Fruit fly (Drosophila melanogaster) whole organism, embryonic: Measurements from ENCODE around the gene CG6040.

ENCODE experiments used
- ATbp ChIP-seq: fragments of 200-800 bp; sonication (Bioruptor generic); optimal IDR thresholded peaks from 2 replicates; lab custom pipeline; 2017; ENCODE audit warnings: missing biosample characterization, mild to moderate bottlenecking, missing genetic modification characterization, missing genetic modification reagents
- Ada2b ChIP-seq: fragments of 200-800 bp; sonication (Bioruptor generic); IDR thresholded peaks from 2 replicates; pipeline ENCODE4 v1.3.6; 2022; ENCODE audit warnings: missing biosample characterization, missing genetic modification characterization
- B-H1 ChIP-seq: fragments of 200-800 bp; sonication (Bioruptor generic); IDR thresholded peaks from 3 replicates; pipeline ENCODE4 v1.3.6; 2022; ENCODE audit warnings: missing biosample characterization, missing genetic modification characterization
- BtbVII ChIP-seq: fragments of 200-800 bp; sonication (Bioruptor generic); optimal IDR thresholded peaks from 3 replicates; lab custom pipeline; 2017; ENCODE audit warnings: missing biosample characterization, mild to moderate bottlenecking, missing genetic modification characterization
- CG10979 ChIP-seq: fragments of 200-800 bp; sonication (Bioruptor generic); optimal IDR thresholded peaks from 2 replicates; lab custom pipeline; 2018; ENCODE audit warnings: missing biosample characterization, mild to moderate bottlenecking, missing genetic modification characterization, moderate library complexity
- CG11504 ChIP-seq: fragments of 200-800 bp; sonication (Bioruptor generic); optimal IDR thresholded peaks from 3 replicates; lab custom pipeline; 2019; ENCODE audit warnings: missing biosample characterization, mild to moderate bottlenecking, missing genetic modification characterization, moderate library complexity
- CG11696 ChIP-seq: fragments of 200-800 bp; sonication (Bioruptor generic); IDR thresholded peaks from 2 replicates; pipeline ENCODE4 v1.3.6; 2022; ENCODE audit warnings: missing biosample characterization, missing genetic modification characterization
- CG12071 ChIP-seq: fragments of 200-800 bp; sonication (Bioruptor generic); optimal IDR thresholded peaks from 3 replicates; lab custom pipeline; 2018; ENCODE audit warnings: missing biosample characterization, mild to moderate bottlenecking, missing genetic modification characterization
- CG12219 ChIP-seq: fragments of 200-800 bp; sonication (Bioruptor generic); optimal IDR thresholded peaks from 3 replicates; lab custom pipeline; 2018; ENCODE audit warnings: missing biosample characterization, mild to moderate bottlenecking, missing genetic modification characterization
- CG17359 ChIP-seq: fragments of 200-800 bp; sonication (Bioruptor generic); optimal IDR thresholded peaks from 3 replicates; lab custom pipeline; 2018; ENCODE audit warnings: missing biosample characterization, mild to moderate bottlenecking, missing genetic modification characterization, moderate library complexity
- CG17361 ChIP-seq: fragments of 200-800 bp; sonication (Bioruptor generic); IDR thresholded peaks from 3 replicates; pipeline ENCODE4 v1.3.6; 2022; ENCODE audit warnings: missing biosample characterization, missing genetic modification characterization
- CG18262 ChIP-seq: fragments of 200-800 bp; optimal IDR thresholded peaks from 3 replicates; lab custom pipeline; 2019; ENCODE audit warnings: missing biosample characterization, mild to moderate bottlenecking, missing genetic modification characterization, moderate library complexity
- CG2678 ChIP-seq: fragments of 200-800 bp; sonication (Bioruptor generic); optimal IDR thresholded peaks from 3 replicates; lab custom pipeline; 2019; ENCODE audit warnings: missing biosample characterization, mild to moderate bottlenecking, missing genetic modification characterization, moderate library complexity
- CG2712 ChIP-seq: fragments of 200-800 bp; optimal IDR thresholded peaks from 3 replicates; lab custom pipeline; 2019; ENCODE audit warnings: missing biosample characterization, mild to moderate bottlenecking, missing genetic modification characterization, moderate library complexity
- CG31365 ChIP-seq: fragments of 200-800 bp; sonication (Bioruptor generic); optimal IDR thresholded peaks from 2 replicates; lab custom pipeline; 2018; ENCODE audit warnings: missing biosample characterization, mild to moderate bottlenecking, missing genetic modification characterization
- CG31441 ChIP-seq: fragments of 200-800 bp; sonication (Bioruptor generic); IDR thresholded peaks from 2 replicates; pipeline ENCODE4 v1.3.6; 2022; ENCODE audit warnings: missing biosample characterization, missing genetic modification characterization
- CG33557 ChIP-seq: fragments of 200-800 bp; sonication (Bioruptor generic); optimal IDR thresholded peaks from 2 replicates; lab custom pipeline; 2019; ENCODE audit warnings: missing biosample characterization, mild to moderate bottlenecking, missing genetic modification characterization, moderate library complexity
- CG43689 ChIP-seq: fragments of 200-800 bp; sonication (Bioruptor generic); IDR thresholded peaks from 2 replicates; pipeline ENCODE4 v1.3.6; 2022; ENCODE audit warnings: missing biosample characterization, missing genetic modification characterization
- CG4730 ChIP-seq: fragments of 200-800 bp; sonication (Bioruptor generic); IDR thresholded peaks from 2 replicates; pipeline ENCODE4 v1.3.6; 2022; ENCODE audit warnings: missing biosample characterization, missing genetic modification characterization
- CG5245 ChIP-seq: fragments of 200-800 bp; sonication (Bioruptor generic); optimal IDR thresholded peaks from 3 replicates; lab custom pipeline; 2016; ENCODE audit warnings: missing biosample characterization, missing genetic modification characterization
- CG6272 ChIP-seq: fragments of 200-800 bp; sonication (Bioruptor generic); IDR thresholded peaks from 2 replicates; pipeline ENCODE4 v1.3.6; 2022; ENCODE audit warnings: missing biosample characterization, missing genetic modification characterization
- CG7745 ChIP-seq: fragments of 200-800 bp; sonication (Bioruptor generic); optimal IDR thresholded peaks from 2 replicates; lab custom pipeline; 2018; ENCODE audit warnings: missing biosample characterization, mild to moderate bottlenecking, missing genetic modification characterization, moderate library complexity
- CG7839 ChIP-seq: fragments of 200-800 bp; sonication (Bioruptor generic); optimal IDR thresholded peaks from 3 replicates; lab custom pipeline; 2018; ENCODE audit warnings: missing biosample characterization, mild to moderate bottlenecking, missing genetic modification characterization, moderate library complexity
- CG7928 ChIP-seq: fragments of 200-800 bp; sonication (Bioruptor generic); optimal IDR thresholded peaks from 2 replicates; lab custom pipeline; 2017; ENCODE audit warnings: missing biosample characterization, mild to moderate bottlenecking, missing genetic modification characterization
- Dad ChIP-seq: fragments of 200-800 bp; sonication (Bioruptor generic); optimal IDR thresholded peaks from 3 replicates; lab custom pipeline; 2016; ENCODE audit warnings: missing biosample characterization, missing genetic modification characterization
- H2.0 ChIP-seq: fragments of 200-800 bp; sonication (Bioruptor generic); IDR thresholded peaks from 2 replicates; pipeline ENCODE4 v1.3.6; 2022; ENCODE audit warnings: missing biosample characterization, missing genetic modification characterization
- Hr3 ChIP-seq: fragments of 200-800 bp; sonication (Bioruptor generic); optimal IDR thresholded peaks from 3 replicates; lab custom pipeline; 2016; ENCODE audit warnings: missing biosample characterization, missing genetic modification characterization
- Sox100B ChIP-seq: fragments of 200-800 bp; sonication (Bioruptor generic); optimal IDR thresholded peaks from 3 replicates; lab custom pipeline; 2018; ENCODE audit warnings: missing biosample characterization, mild to moderate bottlenecking, missing genetic modification characterization
- Ssrp ChIP-seq: fragments of 200-800 bp; sonication (Bioruptor generic); optimal IDR thresholded peaks from 2 replicates; lab custom pipeline; 2018; ENCODE audit warnings: missing biosample characterization, mild to moderate bottlenecking, missing genetic modification characterization, moderate library complexity
- Stat92E ChIP-seq, 3 experiments: fragments of >200 bp in 2 of 3; fragments of 200-800 bp in 1 of 3; sonication (Bioruptor generic) in 1 of 3; optimal IDR thresholded peaks; 2 replicates each; lab custom pipeline; 2017 to 2019; ENCODE audit warnings: missing biosample characterization in 3 of 3, missing genetic modification characterization in 3 of 3, mild to moderate bottlenecking in 1 of 3, moderate library complexity in 1 of 3
- bab2 ChIP-seq: fragments of 200-800 bp; sonication (Bioruptor generic); optimal IDR thresholded peaks from 2 replicates; lab custom pipeline; 2016; ENCODE audit warnings: missing biosample characterization, missing genetic modification characterization
- bcd ChIP-seq: fragments of 200-800 bp; sonication (Bioruptor generic); optimal IDR thresholded peaks from 2 replicates; lab custom pipeline; 2017; ENCODE audit warnings: missing biosample characterization, mild to moderate bottlenecking, missing genetic modification characterization
- bsh ChIP-seq, 2 experiments: fragments of 200-800 bp; sonication (Bioruptor generic); optimal IDR thresholded peaks; 2 replicates each; lab custom pipeline; 2017 to 2018; ENCODE audit warnings: mild to moderate bottlenecking in 2 of 2, missing biosample characterization in 2 of 2, missing genetic modification characterization in 2 of 2, moderate library complexity in 1 of 2
- chm ChIP-seq: fragments of 200-800 bp; sonication (Bioruptor generic); IDR thresholded peaks from 2 replicates; pipeline ENCODE4 v1.3.6; 2022; ENCODE audit warnings: missing biosample characterization, missing genetic modification characterization
- ci ChIP-seq: fragments of 200-800 bp; sonication (Bioruptor generic); IDR thresholded peaks from 3 replicates; pipeline ENCODE4 v1.3.6; 2022; ENCODE audit warnings: missing biosample characterization, missing genetic modification characterization
- dysf ChIP-seq: fragments of 200-800 bp; sonication (Bioruptor generic); IDR thresholded peaks from 3 replicates; pipeline ENCODE4 v1.3.6; 2022; ENCODE audit warnings: missing biosample characterization, missing genetic modification characterization
- eyg ChIP-seq: fragments of 200-800 bp; sonication (Bioruptor generic); optimal IDR thresholded peaks from 3 replicates; lab custom pipeline; 2016; ENCODE audit warnings: missing biosample characterization, missing genetic modification characterization
- fd64A ChIP-seq: fragments of 200-800 bp; sonication (Bioruptor generic); optimal IDR thresholded peaks from 3 replicates; lab custom pipeline; 2018; ENCODE audit warnings: missing biosample characterization, mild to moderate bottlenecking, missing genetic modification characterization
- gem ChIP-seq: fragments of 200-800 bp; sonication (Bioruptor generic); optimal IDR thresholded peaks from 2 replicates; lab custom pipeline; 2019; ENCODE audit warnings: missing biosample characterization, mild to moderate bottlenecking, missing genetic modification characterization, moderate library complexity
- jing ChIP-seq: fragments of 200-800 bp; sonication (Bioruptor generic); optimal IDR thresholded peaks from 2 replicates; lab custom pipeline; 2018; ENCODE audit warnings: missing biosample characterization, mild to moderate bottlenecking, missing genetic modification characterization
- lab ChIP-seq: fragments of 200-800 bp; sonication (Bioruptor generic); optimal IDR thresholded peaks from 3 replicates; lab custom pipeline; 2017; ENCODE audit warnings: missing biosample characterization, missing genetic modification characterization, mild to moderate bottlenecking, moderate library complexity, missing genetic modification reagents
- maf-S ChIP-seq: fragments of 200-800 bp; sonication (Bioruptor generic); optimal IDR thresholded peaks from 2 replicates; lab custom pipeline; 2016; ENCODE audit warnings: missing biosample characterization, missing genetic modification characterization
- p53 ChIP-seq: fragments of 200-800 bp; sonication (Bioruptor generic); optimal IDR thresholded peaks from 2 replicates; lab custom pipeline; 2016; ENCODE audit warnings: missing biosample characterization, missing genetic modification characterization
- prd ChIP-seq, 3 experiments: fragments of >200 bp in 2 of 3; fragments of 200-800 bp in 1 of 3; sonication (Bioruptor generic) in 1 of 3; optimal IDR thresholded peaks in 2 of 3; IDR thresholded peaks in 1 of 3; 2 replicates in 2 of 3; 3 replicates in 1 of 3; pipeline versions ENCODE4 v1.3.6 to Lab custom; 2017 to 2022; ENCODE audit warnings: missing biosample characterization in 1 of 3, missing genetic modification characterization in 1 of 3
- sens ChIP-seq: fragments of 200-800 bp; sonication (Bioruptor generic); peaks from one replicate; lab custom pipeline; 2016; ENCODE audit warnings: missing biosample characterization, missing genetic modification characterization
- ssp ChIP-seq: fragments of 200-800 bp; sonication (Bioruptor generic); IDR thresholded peaks from 2 replicates; pipeline ENCODE4 v1.3.6; 2022; ENCODE audit warnings: missing biosample characterization, missing genetic modification characterization
- stwl ChIP-seq: fragments of 200-800 bp; sonication (Bioruptor generic); optimal IDR thresholded peaks from 3 replicates; lab custom pipeline; 2018; ENCODE audit warnings: missing biosample characterization, mild to moderate bottlenecking, missing genetic modification characterization, moderate library complexity
- unpg ChIP-seq: fragments of 200-800 bp; sonication (Bioruptor generic); optimal IDR thresholded peaks from 3 replicates; lab custom pipeline; 2018; ENCODE audit warnings: missing biosample characterization, mild to moderate bottlenecking, missing genetic modification characterization, moderate library complexity
- vfl ChIP-seq: fragments of 200-800 bp; sonication (Bioruptor generic); optimal IDR thresholded peaks from 2 replicates; lab custom pipeline; 2016; ENCODE audit warnings: missing biosample characterization, missing genetic modification characterization
- wdn ChIP-seq: fragments of 200-800 bp; sonication (Bioruptor generic); IDR thresholded peaks from 2 replicates; pipeline ENCODE4 v1.3.6; 2022; ENCODE audit warnings: missing biosample characterization, missing genetic modification characterization
- z ChIP-seq: fragments of 200-800 bp; sonication (Bioruptor generic); IDR thresholded peaks from 3 replicates; pipeline ENCODE4 v1.3.6; 2022; ENCODE audit warnings: missing biosample characterization, missing genetic modification characterization

CG6040 gene

DNA sequence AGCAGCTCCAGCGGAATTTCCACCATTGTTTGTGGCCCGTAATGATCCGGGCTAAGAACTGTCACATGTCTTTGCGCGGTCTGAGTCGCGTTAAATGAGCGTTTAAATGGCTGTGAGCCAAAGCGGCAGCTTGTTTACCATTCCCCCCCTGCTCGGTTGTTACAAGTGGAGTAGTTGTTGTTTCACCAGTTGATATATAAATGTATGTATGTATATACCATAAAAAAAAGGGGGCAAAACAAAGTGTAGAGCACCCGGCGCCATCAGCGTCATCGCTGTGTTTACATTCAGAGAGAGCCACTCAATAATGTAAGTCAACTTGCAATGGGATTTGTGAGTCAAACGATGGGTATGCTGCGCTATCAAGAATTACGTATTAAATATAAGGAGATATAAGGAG, 39.9 kb upstream of the CG6040 start (continued):
- TF ChIP-seq lab (GFP tag; lab: Kevin White, UChicago) (peak; percentile 26), CG2678 (tag; lab: Kevin White, UChicago) (no peak), CG4730 (GFP tag; lab: Robert Waterston, UW) (no peak), vfl (GFP tag; lab: Kevin White, UChicago) (no peak), H2.0 (no peak), stwl (tag; lab: Kevin White, UChicago) (no peak), CG31441 (GFP tag; lab: Robert Waterston, UW) (no peak), ATbp (peak; percentile 34), CG11696 (GFP tag; lab: Robert Waterston, UW) (0 out of 2 replicates have a peak, but pooled peaks have one; percentile 34), Ada2b (GFP tag; lab: Robert Waterston, UW) (no peak), CG7928 (GFP tag; lab: Kevin White, UChicago) (no peak), CG6272 (GFP tag; lab: Robert Waterston, UW) (no peak), CG12071 (GFP tag; lab: Kevin White, UChicago) (no peak), CG31365 (tag; lab: Kevin White, UChicago) (no peak), Dad (GFP tag; lab: Kevin White, UChicago) (no peak), ssp (no peak), jing (no peak), bab2 (GFP tag; lab: Kevin White, UChicago) (no peak), wdn (no peak), CG5245 (no peak), Stat92E (GFP tag; optimal IDR thresholded peaks at IDR 0.05; lab: Kevin White, UChicago) (no peak), z (GFP tag; lab: Robert Waterston, UW) (peak; percentile 76), Sox100B (GFP tag; lab: Kevin White, UChicago) (no peak), dysf (0 out of 3 replicates have a peak, but pooled peaks have one; percentile 21), Hr3 (no peak), p53 (GFP tag; lab: Kevin White, UChicago) (no peak), prd (optimal IDR thresholded peaks at IDR 0.05; lab: Kevin White, UChicago) (no peak), prd (GFP tag; IDR thresholded peaks at IDR 0.05; lab: Robert Waterston, UW) (no peak), bcd (GFP tag; lab: Kevin White, UChicago) (no peak), chm (GFP tag; lab: Robert Waterston, UW) (0 out of 2 replicates have a peak, but pooled peaks have one; percentile 18), B-H1 (GFP tag; lab: Robert Waterston, UW) (no peak), CG17361 (GFP tag; lab: Robert Waterston, UW) (no peak), CG12219 (no peak)

dm6 chr3R:19058384-19058783, 38.4 kb upstream of the CG6040 start:
- TF ChIP-seq CG2712 (tag; lab: Kevin White, UChicago), result peak; percentile 33
- no peak for TF ChIP-seq CG7745 (tag; lab: Kevin White, UChicago)
- peak; percentile 20 for TF ChIP-seq unpg (GFP tag; lab: Kevin White, UChicago)
- TF ChIP-seq CG11504 (tag; lab: Kevin White, UChicago), result peak; percentile 27
- TF ChIP-seq CG17361 (GFP tag; lab: Robert Waterston, UW), result peak; percentile 27; the same call in 1 of the 3 replicates
- no peak for TF ChIP-seq fd64A (GFP tag; lab: Kevin White, UChicago)
- peak; percentile 78 for TF ChIP-seq sens (GFP tag; lab: Kevin White, UChicago)
- no peak for TF ChIP-seq CG7839 (tag; lab: Kevin White, UChicago)
- peak; percentile 5 for TF ChIP-seq CG17359 (tag; lab: Kevin White, UChicago)
- TF ChIP-seq CG2678 (tag; lab: Kevin White, UChicago), result peak; percentile 5
- TF ChIP-seq Ssrp (tag; lab: Kevin White, UChicago), result peak; percentile 6
- no peak for TF ChIP-seq lab (GFP tag; lab: Kevin White, UChicago)
- TF ChIP-seq bsh (GFP tag; optimal IDR thresholded peaks at IDR 0.05; lab: Kevin White, UChicago), result peak in 1 of 2 experiments; percentile 40
- TF ChIP-seq CG33557 (GFP tag; lab: Kevin White, UChicago), result no peak
- TF ChIP-seq CG18262 (tag; lab: Kevin White, UChicago), result peak; percentile 51
- peak; percentile 51 for TF ChIP-seq gem
- TF ChIP-seq maf-S (GFP tag; lab: Kevin White, UChicago), result no peak
- no peak for TF ChIP-seq BtbVII (GFP tag; lab: Kevin White, UChicago)
- TF ChIP-seq CG43689 (GFP tag; lab: Robert Waterston, UW), result no peak
- peak; percentile 25 for TF ChIP-seq CG10979 (tag; lab: Kevin White, UChicago)
- TF ChIP-seq ci (GFP tag; lab: Robert Waterston, UW), result 0 out of 3 replicates have a peak, but pooled peaks have one; percentile 14
- no peak for TF ChIP-seq eyg (GFP tag; lab: Kevin White, UChicago)
